Worm (Caenorhabditis elegans) whole organism, L4 larva: ENCODE measurements around the gene Y37D8A.19.

ENCODE experiments used
- F10B5.3 ChIP-seq: sonication (generic microtip); optimal IDR thresholded peaks from 2 replicates; lab custom pipeline; 2016; ENCODE audit warnings: mild to moderate bottlenecking, missing genetic modification characterization, missing compliant biosample characterization
- F26F4.8 ChIP-seq: fragments of 200-800 bp; sonication (Bioruptor generic); conservative IDR thresholded peaks from 2 replicates; pipeline ENCODE4 v1.3.6; 2022; ENCODE audit warnings: missing genetic modification characterization, missing compliant biosample characterization
- F37D6.2 ChIP-seq: sonication (generic microtip); optimal IDR thresholded peaks from 2 replicates; lab custom pipeline; 2016; ENCODE audit warnings: mild to moderate bottlenecking, missing genetic modification characterization, missing compliant biosample characterization
- F44E2.7 ChIP-seq: fragments of 200-800 bp; sonication (Bioruptor generic); IDR thresholded peaks from 2 replicates; pipeline ENCODE4 v2.1.2; 2022; ENCODE audit warnings: missing genetic modification characterization, missing compliant biosample characterization
- R02D3.7 ChIP-seq: fragments of 150-350 bp; sonication (generic microtip); optimal IDR thresholded peaks from 3 replicates; lab custom pipeline; 2014; ENCODE audit warnings: missing biosample characterization, missing genetic modification characterization
- T20F7.1 ChIP-seq: fragments of 200-800 bp; sonication (Bioruptor generic); optimal IDR thresholded peaks from 2 replicates; lab custom pipeline; 2018; ENCODE audit warnings: mild to moderate bottlenecking, missing genetic modification characterization, missing compliant biosample characterization
- Y48G9A.11 ChIP-seq: fragments of 200-800 bp; sonication (Bioruptor generic); IDR thresholded peaks from 2 replicates; pipeline ENCODE4 v1.3.6; 2022; ENCODE audit warnings: missing genetic modification reagents, missing genetic modification characterization, missing compliant biosample characterization
- aha-1 ChIP-seq: fragments of 150-350 bp; peaks from one replicate; lab custom pipeline; 2014; ENCODE audit warnings: missing biosample characterization, missing genetic modification characterization
- arid-1 ChIP-seq: fragments of 200-800 bp; sonication (Bioruptor generic); conservative IDR thresholded peaks from 2 replicates; pipeline ENCODE4 v1.3.6; 2022; ENCODE audit warnings: missing genetic modification reagents, missing genetic modification characterization, missing compliant biosample characterization
- attf-4 ChIP-seq: sonication (generic microtip); optimal IDR thresholded peaks from 3 replicates; lab custom pipeline; 2017; ENCODE audit warnings: missing biosample characterization, missing genetic modification characterization
- ceh-20 ChIP-seq: fragments of 200-800 bp; sonication (Bioruptor generic); IDR thresholded peaks from 2 replicates; pipeline ENCODE4 v1.3.6; 2022; ENCODE audit warnings: missing genetic modification reagents, missing genetic modification characterization, missing compliant biosample characterization
- ceh-44 ChIP-seq: fragments of 200-800 bp; sonication (Bioruptor generic); IDR thresholded peaks from 2 replicates; pipeline ENCODE4 v1.3.6; 2022; ENCODE audit warnings: missing genetic modification reagents, missing genetic modification characterization, missing compliant biosample characterization
- ceh-62 ChIP-seq: sonication (generic microtip); optimal IDR thresholded peaks from 2 replicates; lab custom pipeline; 2017; ENCODE audit warnings: missing biosample characterization, missing genetic modification characterization
- ceh-82 ChIP-seq: sonication (generic microtip); optimal IDR thresholded peaks from 2 replicates; lab custom pipeline; 2017; ENCODE audit warnings: missing biosample characterization, missing genetic modification characterization
- ces-1 ChIP-seq: fragments of 150-350 bp; sonication (generic microtip); optimal IDR thresholded peaks from 4 replicates; lab custom pipeline; 2014; ENCODE audit warnings: missing biosample characterization, missing genetic modification reagents, missing genetic modification characterization
- ctbp-1 ChIP-seq: fragments of 200-800 bp; sonication (Bioruptor generic); IDR thresholded peaks from 2 replicates; pipeline ENCODE4 v1.3.6; 2022; ENCODE audit warnings: missing genetic modification reagents, missing genetic modification characterization, missing compliant biosample characterization
- daf-19 ChIP-seq: fragments of 200-800 bp; sonication (Bioruptor generic); conservative IDR thresholded peaks from 2 replicates; pipeline ENCODE4 v1.3.6; 2022; ENCODE audit warnings: missing genetic modification characterization, missing compliant biosample characterization
- daf-8 ChIP-seq: fragments of 200-800 bp; sonication (Bioruptor generic); IDR thresholded peaks from 2 replicates; pipeline ENCODE4 v1.3.6; 2022; ENCODE audit warnings: missing genetic modification characterization, missing compliant biosample characterization
- dmd-6 ChIP-seq: fragments of 200-800 bp; sonication (Bioruptor generic); IDR thresholded peaks from 2 replicates; pipeline ENCODE4 v1.3.6; 2022; ENCODE audit warnings: missing genetic modification reagents, missing genetic modification characterization, missing compliant biosample characterization
- duxl-1 ChIP-seq: sonication (generic microtip); optimal IDR thresholded peaks from 2 replicates; lab custom pipeline; 2016; ENCODE audit warnings: mild to moderate bottlenecking, missing genetic modification characterization, moderate library complexity, missing compliant biosample characterization; ENCODE audit not compliant: poor library complexity
- dve-1 ChIP-seq: sonication (generic microtip); optimal IDR thresholded peaks from 2 replicates; lab custom pipeline; 2017; ENCODE audit warnings: antibody characterized with exemption, mild to moderate bottlenecking, missing genetic modification characterization, missing compliant biosample characterization; ENCODE audit not compliant: insufficient read depth
- fos-1 ChIP-seq: fragments of 150-350 bp; optimal IDR thresholded peaks from 2 replicates; lab custom pipeline; 2014; ENCODE audit warnings: missing biosample characterization, missing genetic modification characterization
- hif-1 ChIP-seq, 2 experiments: sonication (generic microtip); optimal IDR thresholded peaks; 2 replicates each; lab custom pipeline; 2016 to 2017; ENCODE audit warnings: missing compliant biosample characterization in 2 of 2, missing genetic modification characterization in 2 of 2, missing genetic modification reagents in 2 of 2, missing genotype in 2 of 2, mild to moderate bottlenecking in 1 of 2
- hmg-1.1 ChIP-seq: fragments of 200-800 bp; sonication (Bioruptor generic); IDR thresholded peaks from 2 replicates; pipeline ENCODE4 v1.3.6; 2022; ENCODE audit warnings: missing genetic modification reagents, missing genetic modification characterization, missing compliant biosample characterization
- lin-13 ChIP-seq: fragments of 150-350 bp; optimal IDR thresholded peaks from 2 replicates; lab custom pipeline; 2014; ENCODE audit warnings: missing biosample characterization, missing genetic modification reagents, missing genetic modification characterization
- lin-39 ChIP-seq: fragments of 150-350 bp; optimal IDR thresholded peaks from 2 replicates; lab custom pipeline; 2014; ENCODE audit warnings: missing biosample characterization, missing genetic modification reagents, missing genetic modification characterization
- lir-3 ChIP-seq: sonication (generic microtip); optimal IDR thresholded peaks from 2 replicates; lab custom pipeline; 2016; ENCODE audit warnings: mild to moderate bottlenecking, missing genetic modification characterization, missing compliant biosample characterization
- lsy-2 ChIP-seq, 2 experiments: fragments of 150-350 bp in 1 of 2; sonication (generic microtip) in 1 of 2; optimal IDR thresholded peaks; 2 replicates each; lab custom pipeline; 2014 to 2017; ENCODE audit warnings: missing biosample characterization in 2 of 2, missing genetic modification characterization in 2 of 2
- mep-1 ChIP-seq: fragments of 150-350 bp; sonication (generic microtip); optimal IDR thresholded peaks from 3 replicates; lab custom pipeline; 2014; ENCODE audit warnings: missing biosample characterization, missing genetic modification characterization
- mes-2 ChIP-seq: sonication (generic microtip); optimal IDR thresholded peaks from 2 replicates; lab custom pipeline; 2016; ENCODE audit warnings: missing genotype, mild to moderate bottlenecking, missing genetic modification characterization, missing compliant biosample characterization; ENCODE audit not compliant: poor library complexity, severe bottlenecking
- mxl-2 ChIP-seq: fragments of 200-800 bp; sonication (Bioruptor generic); conservative IDR thresholded peaks from 2 replicates; pipeline ENCODE4 v1.3.6; 2022; ENCODE audit warnings: missing genetic modification reagents, missing genetic modification characterization, missing compliant biosample characterization
- nhr-10 ChIP-seq: fragments of 150-350 bp; optimal IDR thresholded peaks from 2 replicates; lab custom pipeline; 2014; ENCODE audit warnings: missing biosample characterization, missing genetic modification characterization
- nhr-102 ChIP-seq: sonication (generic microtip); optimal IDR thresholded peaks from 2 replicates; lab custom pipeline; 2016; ENCODE audit warnings: mild to moderate bottlenecking, missing genetic modification characterization, moderate library complexity, missing compliant biosample characterization
- nhr-11 ChIP-seq: fragments of 150-350 bp; optimal IDR thresholded peaks from 2 replicates; lab custom pipeline; 2014; ENCODE audit warnings: missing biosample characterization, missing genetic modification characterization
- nhr-6 ChIP-seq: fragments of 150-350 bp; optimal IDR thresholded peaks from 2 replicates; lab custom pipeline; 2014; ENCODE audit warnings: missing biosample characterization, missing genetic modification characterization
- nhr-76 ChIP-seq: fragments of 150-350 bp; optimal IDR thresholded peaks from 2 replicates; lab custom pipeline; 2014; ENCODE audit warnings: missing biosample characterization, missing genetic modification characterization
- pha-4 ChIP-seq, 2 experiments: fragments of 150-350 bp in 1 of 2; fragments of 200-800 bp in 1 of 2; sonication (Bioruptor generic) in 1 of 2; IDR thresholded peaks in 1 of 2; optimal IDR thresholded peaks in 1 of 2; 2 replicates each; pipeline versions ENCODE4 v1.3.6 to Lab custom; 2014 to 2022; ENCODE audit warnings: missing genetic modification characterization in 2 of 2, missing genetic modification reagents in 2 of 2, missing biosample characterization in 1 of 2, missing compliant biosample characterization in 1 of 2
- php-3 ChIP-seq: fragments of 200-800 bp; sonication (Bioruptor generic); IDR thresholded peaks from 2 replicates; pipeline ENCODE4 v1.3.6; 2022; ENCODE audit warnings: missing genetic modification reagents, missing genetic modification characterization, missing compliant biosample characterization
- saeg-2 ChIP-seq: fragments of 200-800 bp; sonication (Bioruptor generic); IDR thresholded peaks from 2 replicates; pipeline ENCODE4 v1.3.6; 2022; ENCODE audit warnings: missing genetic modification reagents, missing genetic modification characterization, missing compliant biosample characterization
- set-16 ChIP-seq: fragments of 200-800 bp; sonication (Bioruptor generic); IDR thresholded peaks from 2 replicates; pipeline ENCODE4 v1.3.6; 2022; ENCODE audit warnings: missing genetic modification reagents, missing genetic modification characterization, missing compliant biosample characterization
- skn-1 ChIP-seq: fragments of 150-350 bp; optimal IDR thresholded peaks from 2 replicates; lab custom pipeline; 2014; ENCODE audit warnings: missing biosample characterization, missing genetic modification characterization
- snpc-1.2 ChIP-seq: fragments of 200-800 bp; sonication (Bioruptor generic); IDR thresholded peaks from 2 replicates; pipeline ENCODE4 v1.3.6; 2022; ENCODE audit warnings: missing genetic modification reagents, missing genetic modification characterization, missing compliant biosample characterization
- snpc-4 ChIP-seq: fragments of 150-350 bp; optimal IDR thresholded peaks from 2 replicates; lab custom pipeline; 2014; ENCODE audit warnings: missing biosample characterization, missing genetic modification characterization
- spr-3 ChIP-seq: fragments of 200-800 bp; sonication (Bioruptor generic); optimal IDR thresholded peaks from 2 replicates; lab custom pipeline; 2018; ENCODE audit warnings: mild to moderate bottlenecking, missing genetic modification characterization, missing compliant biosample characterization
- tag-97 ChIP-seq: fragments of 200-800 bp; sonication (Bioruptor generic); IDR thresholded peaks from 2 replicates; pipeline ENCODE4 v1.3.6; 2022; ENCODE audit warnings: missing genetic modification characterization, missing compliant biosample characterization
- unc-39 ChIP-seq: sonication (generic microtip); optimal IDR thresholded peaks from 2 replicates; lab custom pipeline; 2017; ENCODE audit warnings: missing biosample characterization, missing genetic modification characterization
- zag-1 ChIP-seq: fragments of 150-350 bp; optimal IDR thresholded peaks from 2 replicates; lab custom pipeline; 2014; ENCODE audit warnings: missing biosample characterization, missing genetic modification characterization
- zfp-2 ChIP-seq: sonication (generic microtip); optimal IDR thresholded peaks from 2 replicates; lab custom pipeline; 2016; ENCODE audit warnings: mild to moderate bottlenecking, missing genetic modification characterization, missing compliant biosample characterization
- zfp-3 ChIP-seq: fragments of 200-800 bp; sonication (Bioruptor generic); conservative IDR thresholded peaks from 2 replicates; pipeline ENCODE4 v1.3.6; 2022; ENCODE audit warnings: missing genetic modification reagents, missing genetic modification characterization, missing compliant biosample characterization
- ztf-11 ChIP-seq: fragments of 150-350 bp; optimal IDR thresholded peaks from 2 replicates; lab custom pipeline; 2014; ENCODE audit warnings: missing biosample characterization, missing genetic modification characterization

The Y37D8A.19 gene

ce11 chrIII:12978473-12979174, 49.0 kb downstream of the Y37D8A.19 start, which contains the start of the genes ubq-2 and frg-1 (continued):
- TF ChIP-seq mxl-2: no peak
- TF ChIP-seq R02D3.7 (tag; lab: Kevin White, UChicago): peak; percentile 96
- TF ChIP-seq nhr-102: peak; percentile 77
- no peak for TF ChIP-seq tag-97 (GFP tag; lab: Robert Waterston, UW)
- no peak for TF ChIP-seq ztf-11 (tag; lab: Kevin White, UChicago)
- TF ChIP-seq set-16: 0 out of 2 replicates have a peak, but pooled peaks have one; percentile 8
- peak; percentile 81 for TF ChIP-seq F37D6.2 (tag; lab: Kevin White, UChicago)
- peak; percentile 80 for TF ChIP-seq arid-1 (GFP tag; lab: Robert Waterston, UW)
- no peak for TF ChIP-seq nhr-10 (tag; lab: Kevin White, UChicago)
- no peak for TF ChIP-seq ceh-62 (tag; lab: Kevin White, UChicago)
- TF ChIP-seq zfp-2 (tag; lab: Kevin White, UChicago): peak; percentile 43
- TF ChIP-seq lin-13 (GFP tag; lab: Kevin White, UChicago): peak; percentile 79
- TF ChIP-seq daf-19: no peak
- peak; percentile 83 for TF ChIP-seq hmg-1.1 (GFP tag; lab: Robert Waterston, UW)
- TF ChIP-seq mes-2 (tag; lab: Kevin White, UChicago): peak; percentile 93
- peak; percentile 96 for TF ChIP-seq mep-1 (tag; lab: Kevin White, UChicago)
- no peak for TF ChIP-seq lin-39 (tag; lab: Kevin White, UChicago)
- no peak for TF ChIP-seq ces-1
- TF ChIP-seq F26F4.8 (GFP tag; lab: Robert Waterston, UW): no peak
- TF ChIP-seq T20F7.1 (GFP tag; lab: Kevin White, UChicago): no peak
- TF ChIP-seq lsy-2 (tag; optimal IDR thresholded peaks at IDR 0.05; lab: Kevin White, UChicago): peak; percentile 99 to 100
- peak; percentile 39 for TF ChIP-seq spr-3
- TF ChIP-seq ceh-44 (GFP tag; lab: Robert Waterston, UW): 0 out of 2 replicates have a peak, but pooled peaks have one; percentile 37
- no peak for TF ChIP-seq saeg-2 (GFP tag; lab: Robert Waterston, UW)
- TF ChIP-seq duxl-1 (tag; lab: Kevin White, UChicago): peak; percentile 58
- TF ChIP-seq lir-3 (tag; lab: Kevin White, UChicago): no peak
- no peak for TF ChIP-seq nhr-76 (tag; lab: Kevin White, UChicago)
- TF ChIP-seq attf-4: no peak
- no peak for TF ChIP-seq daf-8 (GFP tag; lab: Robert Waterston, UW)
- peak; percentile 67 for TF ChIP-seq dmd-6 (GFP tag; lab: Robert Waterston, UW)
- TF ChIP-seq ceh-82 (tag; lab: Kevin White, UChicago): no peak
- TF ChIP-seq nhr-6 (tag; lab: Kevin White, UChicago): peak; percentile 53
- TF ChIP-seq snpc-1.2 (GFP tag; lab: Robert Waterston, UW): 0 out of 2 replicates have a peak, but pooled peaks have one; percentile 42
- TF ChIP-seq dve-1 (tag; lab: Kevin White, UChicago): peak; percentile 91
- TF ChIP-seq zfp-3 (GFP tag; lab: Robert Waterston, UW): 0 out of 2 replicates have a peak, but pooled peaks have one; percentile 21
- no peak for TF ChIP-seq fos-1
- no peak for TF ChIP-seq snpc-4
- TF ChIP-seq unc-39 (tag; lab: Kevin White, UChicago): no peak
- peak; percentile 86 for TF ChIP-seq nhr-11 (tag; lab: Kevin White, UChicago)
- TF ChIP-seq F10B5.3 (tag; lab: Kevin White, UChicago): peak; percentile 2
- no peak for TF ChIP-seq skn-1 (tag; lab: Kevin White, UChicago)
- peak; percentile 76 for TF ChIP-seq ceh-20 (GFP tag; lab: Robert Waterston, UW)
- TF ChIP-seq ctbp-1: peak; percentile 74
- no peak for TF ChIP-seq Y48G9A.11 (GFP tag; lab: Robert Waterston, UW)
- no peak for TF ChIP-seq zag-1 (tag; lab: Kevin White, UChicago)
- peak; percentile 54 for TF ChIP-seq aha-1 (tag; lab: Kevin White, UChicago)
- TF ChIP-seq F44E2.7 (GFP tag; lab: Robert Waterston, UW): no peak
- TF ChIP-seq hif-1 (tag; optimal IDR thresholded peaks at IDR 0.05; lab: Kevin White, UChicago): peak in 1 of 2 experiments; percentile 64
- no peak for TF ChIP-seq php-3
- TF ChIP-seq pha-4 (GFP tag; IDR thresholded peaks at IDR 0.05; lab: Robert Waterston, UW): peak; percentile 64; the same call in 1 of the 2 replicates
- no peak for TF ChIP-seq pha-4 (tag; optimal IDR thresholded peaks at IDR 0.05; lab: Kevin White, UChicago)
